Worm (Caenorhabditis elegans) whole organism, L3 larva: ENCODE data around the gene zipt-3.
A peak's percentile ranks its signal among the peaks of the same experiment; 100 is the strongest.

Source experiments
- R02D3.7 ChIP-seq: fragments of 150-350 bp; optimal IDR thresholded peaks from 2 replicates; lab custom pipeline; 2014; ENCODE audit warnings: missing biosample characterization, missing genetic modification characterization
- ZK546.5 ChIP-seq: sonication (generic microtip); optimal IDR thresholded peaks from 2 replicates; lab custom pipeline; 2017; ENCODE audit warnings: missing biosample characterization, missing genetic modification characterization
- aly-2 ChIP-seq: fragments of 150-350 bp; optimal IDR thresholded peaks from 2 replicates; lab custom pipeline; 2014; ENCODE audit warnings: missing biosample characterization, missing genetic modification characterization
- ama-1 ChIP-seq: fragments of 150-350 bp; optimal IDR thresholded peaks from 2 replicates; lab custom pipeline; 2018
- ceh-82 ChIP-seq: fragments of 150-350 bp; optimal IDR thresholded peaks from 2 replicates; lab custom pipeline; 2014; ENCODE audit warnings: missing biosample characterization, missing genetic modification characterization
- daf-12 ChIP-seq: fragments of 150-350 bp; optimal IDR thresholded peaks from 2 replicates; lab custom pipeline; 2014; ENCODE audit warnings: missing biosample characterization, missing genetic modification reagents, missing genetic modification characterization
- egl-5 ChIP-seq: fragments of 150-350 bp; optimal IDR thresholded peaks from 2 replicates; lab custom pipeline; 2017; ENCODE audit warnings: missing biosample characterization, missing genetic modification reagents, missing genetic modification characterization, inconsistent platforms
- elt-2 ChIP-seq: sonication (generic microtip); optimal IDR thresholded peaks from 2 replicates; lab custom pipeline; 2016; ENCODE audit warnings: missing genetic modification reagents, mild to moderate bottlenecking, missing genetic modification characterization, missing compliant biosample characterization
- elt-3 ChIP-seq, 3 experiments: fragments of 150-350 bp in 1 of 3; sonication (generic microtip) in 2 of 3; optimal IDR thresholded peaks; 2 replicates in 2 of 3; 4 replicates in 1 of 3; lab custom pipeline; 2014 to 2017; ENCODE audit warnings: missing biosample characterization in 3 of 3, missing genetic modification characterization in 3 of 3
- fkh-2 ChIP-seq: fragments of 150-350 bp; optimal IDR thresholded peaks from 2 replicates; lab custom pipeline; 2014; ENCODE audit warnings: missing biosample characterization, missing genetic modification reagents, missing genetic modification characterization
- fos-1 ChIP-seq: fragments of 150-350 bp; optimal IDR thresholded peaks from 2 replicates; lab custom pipeline; 2014; ENCODE audit warnings: missing biosample characterization, missing genetic modification characterization
- hmg-11 ChIP-seq: sonication (generic microtip); optimal IDR thresholded peaks from 2 replicates; lab custom pipeline; 2016; ENCODE audit warnings: missing genetic modification characterization, missing compliant biosample characterization
- jun-1 ChIP-seq: fragments of 150-350 bp; optimal IDR thresholded peaks from 2 replicates; lab custom pipeline; 2014; ENCODE audit warnings: missing biosample characterization, missing genetic modification reagents, missing genetic modification characterization
- lin-39 ChIP-seq: fragments of 150-350 bp; optimal IDR thresholded peaks from 2 replicates; lab custom pipeline; 2018; ENCODE audit warnings: missing biosample characterization, missing genetic modification reagents, missing genetic modification characterization
- lsy-12 ChIP-seq: sonication (generic microtip); optimal IDR thresholded peaks from 2 replicates; lab custom pipeline; 2016; ENCODE audit warnings: mild to moderate bottlenecking, missing genetic modification characterization, missing compliant biosample characterization
- mml-1 ChIP-seq: fragments of 150-350 bp; sonication (generic microtip); optimal IDR thresholded peaks from 3 replicates; lab custom pipeline; 2014; ENCODE audit warnings: missing biosample characterization, missing genetic modification characterization
- nfya-1 ChIP-seq: sonication (generic microtip); optimal IDR thresholded peaks from 2 replicates; lab custom pipeline; 2017; ENCODE audit warnings: missing genetic modification characterization, mild to moderate bottlenecking, missing compliant biosample characterization, antibody characterized with exemption, moderate library complexity; ENCODE audit not compliant: insufficient read depth
- nhr-11 ChIP-seq: fragments of 150-350 bp; optimal IDR thresholded peaks from 2 replicates; lab custom pipeline; 2014; ENCODE audit warnings: missing biosample characterization, missing genetic modification characterization
- nhr-23 ChIP-seq: fragments of 150-350 bp; optimal IDR thresholded peaks from 2 replicates; lab custom pipeline; 2014; ENCODE audit warnings: missing biosample characterization, missing genetic modification reagents, missing genetic modification characterization
- nhr-237 ChIP-seq: fragments of 150-350 bp; optimal IDR thresholded peaks from 2 replicates; lab custom pipeline; 2014; ENCODE audit warnings: missing biosample characterization, missing genetic modification characterization
- nhr-25 ChIP-seq: sonication (generic microtip); optimal IDR thresholded peaks from 2 replicates; lab custom pipeline; 2017; ENCODE audit warnings: missing biosample characterization, missing genetic modification characterization
- nhr-28 ChIP-seq: fragments of 150-350 bp; optimal IDR thresholded peaks from 2 replicates; lab custom pipeline; 2014; ENCODE audit warnings: missing biosample characterization, missing genetic modification characterization
- nhr-43 ChIP-seq: sonication (generic microtip); optimal IDR thresholded peaks from 2 replicates; lab custom pipeline; 2016; ENCODE audit warnings: mild to moderate bottlenecking, missing genetic modification characterization, missing compliant biosample characterization; ENCODE audit not compliant: poor library complexity, severe bottlenecking
- nhr-76 ChIP-seq: fragments of 150-350 bp; sonication (generic microtip); optimal IDR thresholded peaks from 5 replicates; lab custom pipeline; 2014; ENCODE audit warnings: missing biosample characterization, missing genetic modification characterization
- pha-4 ChIP-seq: fragments of 150-350 bp; optimal IDR thresholded peaks from 2 replicates; lab custom pipeline; 2014; ENCODE audit warnings: missing biosample characterization, missing genetic modification reagents, missing genetic modification characterization
- pqm-1 ChIP-seq: fragments of 150-350 bp; optimal IDR thresholded peaks from 2 replicates; lab custom pipeline; 2017; ENCODE audit warnings: missing biosample characterization, missing genetic modification characterization, inconsistent platforms
- sea-2 ChIP-seq: fragments of 150-350 bp; sonication (generic microtip); optimal IDR thresholded peaks from 4 replicates; lab custom pipeline; 2014; ENCODE audit warnings: missing biosample characterization, missing genetic modification reagents, missing genetic modification characterization
- skn-1 ChIP-seq: fragments of 150-350 bp; optimal IDR thresholded peaks from 2 replicates; lab custom pipeline; 2014; ENCODE audit warnings: missing biosample characterization, missing genetic modification characterization
- snpc-4 ChIP-seq: fragments of 150-350 bp; optimal IDR thresholded peaks from 2 replicates; lab custom pipeline; 2014; ENCODE audit warnings: missing biosample characterization, missing genetic modification characterization
- unc-39 ChIP-seq: sonication (generic microtip); optimal IDR thresholded peaks from 4 replicates; lab custom pipeline; 2017; ENCODE audit warnings: missing biosample characterization, missing genetic modification characterization
- unc-62 ChIP-seq: fragments of 150-350 bp; sonication (generic microtip); optimal IDR thresholded peaks from 4 replicates; lab custom pipeline; 2014; ENCODE audit warnings: missing biosample characterization, missing genetic modification reagents, missing genetic modification characterization
- zag-1 ChIP-seq: fragments of 150-350 bp; optimal IDR thresholded peaks from 2 replicates; lab custom pipeline; 2014; ENCODE audit warnings: missing biosample characterization, missing genetic modification characterization
- ztf-4 ChIP-seq: fragments of 150-350 bp; optimal IDR thresholded peaks from 2 replicates; lab custom pipeline; 2014; ENCODE audit warnings: missing biosample characterization, missing genetic modification characterization

zipt-3 gene

ce11 chrII:5691216-5691771 lies 26.6 kb upstream of the zipt-3 start, which contains the start of the genes ndub-5 and eif-2D:
ndub-5 (minus strand) TSS chrII:5691353.
eif-2D (plus strand) TSS chrII:5691721.
- TF ChIP-seq mml-1 (tag; lab: Kevin White, UChicago) (no peak), elt-2 (tag; lab: Kevin White, UChicago) (peak; percentile 15), nhr-76 (tag; lab: Kevin White, UChicago) (no peak), pha-4 (tag; lab: Kevin White, UChicago) (peak; percentile 26), hmg-11 (tag; lab: Kevin White, UChicago) (peak; percentile 6), nfya-1 (tag; lab: Kevin White, UChicago) (peak; percentile 42), egl-5 (no peak), snpc-4 (peak; percentile 18), nhr-28 (no peak), nhr-11 (no peak)

DNA sequence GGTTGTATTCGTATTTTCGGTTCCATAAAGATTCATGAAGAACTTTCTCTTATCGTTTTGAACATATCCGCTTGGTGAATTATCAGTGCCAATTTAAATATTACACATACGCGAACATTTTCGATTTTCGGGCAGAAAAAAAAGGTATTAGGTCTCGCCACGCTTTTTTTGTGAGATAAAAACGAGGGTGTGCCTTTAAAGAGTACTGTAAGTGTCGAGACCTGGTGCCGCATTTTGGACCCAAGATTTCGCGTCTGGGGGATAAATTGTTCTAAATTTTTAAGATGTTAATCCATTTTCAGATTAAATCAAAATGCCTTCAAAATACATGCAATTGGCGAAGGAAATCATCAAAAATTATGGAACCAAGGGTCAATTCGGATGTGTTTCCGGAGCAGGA lies 24.0 kb upstream of the zipt-3 start, which contains the start of gene C25H3.3:
TSS of gene C25H3.3 (plus strand) at position 301 of the 400 bp plus-strand sequence.
- TF ChIP-seq unc-62 (GFP tag; lab: Kevin White, UChicago) = no peak
- no peak for TF ChIP-seq nhr-25 (tag; lab: Kevin White, UChicago)
- TF ChIP-seq elt-3 (tag; optimal IDR thresholded peaks at IDR 0.05; lab: Kevin White, UChicago) = no peak
- TF ChIP-seq nhr-11 = no peak
- TF ChIP-seq nhr-237 (tag; lab: Kevin White, UChicago) = no peak
- TF ChIP-seq egl-5 = no peak
- no peak for TF ChIP-seq hmg-11 (tag; lab: Kevin White, UChicago)
- TF ChIP-seq R02D3.7 (tag; lab: Kevin White, UChicago) = no peak
- no peak for TF ChIP-seq fos-1 (tag; lab: Kevin White, UChicago)
- TF ChIP-seq nhr-23 (tag; lab: Kevin White, UChicago) = no peak
- no peak for TF ChIP-seq nhr-76 (tag; lab: Kevin White, UChicago)
- no peak for TF ChIP-seq aly-2 (tag; lab: Kevin White, UChicago)
- no peak for TF ChIP-seq pqm-1 (tag; lab: Kevin White, UChicago)
- TF ChIP-seq zag-1 (tag; lab: Kevin White, UChicago) = no peak
- no peak for TF ChIP-seq lsy-12 (tag; lab: Kevin White, UChicago)

DNA sequence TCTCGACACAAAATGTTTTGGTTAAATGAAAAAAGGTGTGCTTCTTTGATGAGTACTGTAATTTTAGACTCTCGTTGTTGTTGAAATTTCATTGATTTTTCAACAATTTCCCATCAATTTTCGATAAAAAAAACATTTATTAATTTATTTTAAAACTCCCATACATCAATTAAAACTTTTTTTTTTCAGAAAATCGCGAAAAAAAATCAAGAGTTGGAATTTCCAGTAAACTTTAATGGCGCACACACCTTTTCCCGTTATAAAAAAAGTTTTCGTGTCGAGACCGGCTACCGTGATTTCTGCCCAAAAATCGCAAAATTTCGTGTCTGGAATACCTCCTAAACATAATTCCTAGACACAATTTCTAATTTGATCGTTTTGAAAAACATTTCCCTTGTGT lies 23.1 kb upstream of the zipt-3 start, which contains the start of gene C25H3.14:
TSS of gene C25H3.14 (plus strand) at position 301 of the 400 bp plus-strand sequence.
- no peak for TF ChIP-seq jun-1
- no peak for TF ChIP-seq ZK546.5 (tag; lab: Kevin White, UChicago)
- no peak for TF ChIP-seq nhr-76 (tag; lab: Kevin White, UChicago)
- no peak for TF ChIP-seq hmg-11 (tag; lab: Kevin White, UChicago)
- no peak for TF ChIP-seq snpc-4
- no peak for TF ChIP-seq R02D3.7 (tag; lab: Kevin White, UChicago)
- TF ChIP-seq, all 47 proteins: peak for 0

ce11 chrII:5696218-5696617 lies 21.7 kb upstream of the zipt-3 start:
- TF ChIP-seq ztf-4 (tag; lab: Kevin White, UChicago) = no peak
- no peak for TF ChIP-seq pqm-1 (tag; lab: Kevin White, UChicago)
- no peak for TF ChIP-seq sea-2 (GFP tag; lab: Kevin White, UChicago)
- no peak for TF ChIP-seq nfya-1 (tag; lab: Kevin White, UChicago)
- TF ChIP-seq nhr-43 (tag; lab: Kevin White, UChicago) = no peak
- TF ChIP-seq snpc-4 = no peak
- no peak for TF ChIP-seq nhr-76 (tag; lab: Kevin White, UChicago)
- TF ChIP-seq skn-1 (tag; lab: Kevin White, UChicago) = no peak
- TF ChIP-seq fkh-2 (tag; lab: Kevin White, UChicago) = no peak
- no peak for TF ChIP-seq pha-4 (tag; lab: Kevin White, UChicago)
- no peak for TF ChIP-seq daf-12
- TF ChIP-seq hmg-11 (tag; lab: Kevin White, UChicago) = no peak
- no peak for TF ChIP-seq ama-1 (lab: Kevin White, UChicago)
- no peak for TF ChIP-seq elt-3 (tag; optimal IDR thresholded peaks at IDR 0.05; lab: Kevin White, UChicago)
- TF ChIP-seq nhr-237 (tag; lab: Kevin White, UChicago) = no peak

DNA sequence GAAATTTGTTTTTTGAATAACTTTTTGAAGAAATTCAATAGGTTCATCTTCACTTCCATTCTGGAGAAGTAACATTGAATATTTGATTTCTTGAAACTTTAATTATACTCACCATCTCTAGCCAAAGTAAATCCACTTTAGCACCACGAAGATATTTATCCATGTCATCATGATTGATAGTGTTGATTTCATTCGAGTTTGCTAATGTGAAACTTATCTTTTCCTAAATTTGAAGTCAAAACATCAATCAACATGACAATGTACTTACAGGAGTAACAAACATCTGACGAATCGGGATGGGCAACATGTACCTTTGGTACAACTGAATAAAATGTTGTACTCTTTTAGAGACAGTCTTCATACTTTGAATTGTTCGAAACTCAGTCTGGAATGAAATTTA lies 20.6 kb upstream of the zipt-3 start:
- TF ChIP-seq ceh-82 (tag; lab: Kevin White, UChicago) (no peak), elt-2 (tag; lab: Kevin White, UChicago) (no peak), ztf-4 (tag; lab: Kevin White, UChicago) (no peak), sea-2 (GFP tag; lab: Kevin White, UChicago) (no peak), nhr-11 (no peak), nhr-25 (tag; lab: Kevin White, UChicago) (no peak), ama-1 (lab: Kevin White, UChicago) (no peak), lin-39 (tag; lab: Kevin White, UChicago) (no peak), unc-39 (tag; lab: Kevin White, UChicago) (no peak), fos-1 (tag; lab: Kevin White, UChicago) (no peak), pqm-1 (tag; lab: Kevin White, UChicago) (no peak), jun-1 (no peak)
